Worm (Caenorhabditis elegans): ENCODE data around the gene hrpk-2.

DNA sequence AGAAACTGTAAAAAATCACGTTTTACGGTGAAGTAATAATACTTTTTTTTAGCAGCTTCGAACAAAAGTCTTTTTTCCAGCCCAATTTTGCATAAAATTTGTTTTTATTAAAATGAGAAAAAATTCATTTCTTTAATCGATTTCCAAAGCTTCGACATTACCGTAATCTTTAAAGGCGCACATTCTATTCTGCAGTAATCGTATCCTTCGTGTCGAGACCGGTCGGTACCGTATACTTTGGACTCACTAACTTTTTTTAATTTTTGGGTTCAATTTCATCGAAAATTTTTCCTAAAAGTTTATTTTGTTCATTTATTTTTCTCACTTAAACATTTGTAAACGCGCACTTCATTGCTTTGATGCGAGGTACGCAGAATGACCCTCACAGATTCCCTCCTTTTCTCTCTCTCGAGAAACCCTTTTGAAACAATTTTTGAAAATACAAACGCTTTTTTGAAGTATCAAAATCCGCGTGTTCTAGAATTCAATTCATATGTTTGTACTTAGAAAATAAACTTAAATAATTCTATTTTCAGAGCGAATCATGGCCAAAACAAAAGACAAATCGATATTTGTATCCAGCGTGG lies at the start of gene hrpk-2:
- TF ChIP-seq snpc-4 (GFP tag; optimal IDR thresholded peaks at IDR 0.05) (no peak), snpc-4 (tag; optimal IDR thresholded peaks at IDR 0.05) (no peak), B0261.1 (tag; optimal IDR thresholded peaks at IDR 0.05) (no peak), lin-35 (GFP tag; optimal IDR thresholded peaks at IDR 0.05) (no peak), F52B5.7 (tag; optimal IDR thresholded peaks at IDR 0.05) (no peak), mxl-1 (tag; optimal IDR thresholded peaks at IDR 0.05) (no peak), athp-1 (tag; optimal IDR thresholded peaks at IDR 0.05) (no peak)

Measured in whole organism, young adult.